Fruit fly (Drosophila melanogaster) whole organism, prepupa: ENCODE results near the gene nanos.

ENCODE experiments used
- CG11762 ChIP-seq: fragments of 200-800 bp; sonication (Bioruptor generic); optimal IDR thresholded peaks from 3 replicates; lab custom pipeline; 2016; ENCODE audit warnings: missing biosample characterization, missing genetic modification characterization; ENCODE audit not compliant: insufficient read depth
- CG16779 ChIP-seq: fragments of 200-800 bp; sonication (Bioruptor generic); optimal IDR thresholded peaks from 3 replicates; lab custom pipeline; 2017; ENCODE audit warnings: missing biosample characterization, mild to moderate bottlenecking, missing genetic modification characterization
- CG32006 ChIP-seq: fragments of 200-800 bp; sonication (Bioruptor generic); optimal IDR thresholded peaks from 3 replicates; lab custom pipeline; 2017; ENCODE audit warnings: missing biosample characterization, mild to moderate bottlenecking, missing genetic modification characterization
- Eip93F ChIP-seq: fragments of 200-800 bp; sonication (Bioruptor generic); optimal IDR thresholded peaks from 2 replicates; lab custom pipeline; 2016; ENCODE audit warnings: missing biosample characterization, mild to moderate bottlenecking, missing genetic modification characterization
- Ets21C ChIP-seq: fragments of 200-800 bp; sonication (Bioruptor generic); optimal IDR thresholded peaks from 3 replicates; lab custom pipeline; 2016; ENCODE audit warnings: missing biosample characterization, missing genetic modification characterization
- eg ChIP-seq: fragments of 200-800 bp; sonication (Bioruptor generic); IDR thresholded peaks from 3 replicates; pipeline ENCODE4 v1.3.6; 2022; ENCODE audit warnings: missing biosample characterization, missing genetic modification characterization
- net ChIP-seq: fragments of 200-800 bp; sonication (Bioruptor generic); optimal IDR thresholded peaks from 3 replicates; lab custom pipeline; 2016; ENCODE audit warnings: missing biosample characterization, missing genetic modification characterization
- salr ChIP-seq, 2 experiments: fragments of 200-800 bp; sonication (Bioruptor generic); optimal IDR thresholded peaks; 3 replicates each; lab custom pipeline; 2016 to 2018; ENCODE audit warnings: missing biosample characterization in 2 of 2, missing genetic modification characterization in 2 of 2, mild to moderate bottlenecking in 1 of 2

DNA sequence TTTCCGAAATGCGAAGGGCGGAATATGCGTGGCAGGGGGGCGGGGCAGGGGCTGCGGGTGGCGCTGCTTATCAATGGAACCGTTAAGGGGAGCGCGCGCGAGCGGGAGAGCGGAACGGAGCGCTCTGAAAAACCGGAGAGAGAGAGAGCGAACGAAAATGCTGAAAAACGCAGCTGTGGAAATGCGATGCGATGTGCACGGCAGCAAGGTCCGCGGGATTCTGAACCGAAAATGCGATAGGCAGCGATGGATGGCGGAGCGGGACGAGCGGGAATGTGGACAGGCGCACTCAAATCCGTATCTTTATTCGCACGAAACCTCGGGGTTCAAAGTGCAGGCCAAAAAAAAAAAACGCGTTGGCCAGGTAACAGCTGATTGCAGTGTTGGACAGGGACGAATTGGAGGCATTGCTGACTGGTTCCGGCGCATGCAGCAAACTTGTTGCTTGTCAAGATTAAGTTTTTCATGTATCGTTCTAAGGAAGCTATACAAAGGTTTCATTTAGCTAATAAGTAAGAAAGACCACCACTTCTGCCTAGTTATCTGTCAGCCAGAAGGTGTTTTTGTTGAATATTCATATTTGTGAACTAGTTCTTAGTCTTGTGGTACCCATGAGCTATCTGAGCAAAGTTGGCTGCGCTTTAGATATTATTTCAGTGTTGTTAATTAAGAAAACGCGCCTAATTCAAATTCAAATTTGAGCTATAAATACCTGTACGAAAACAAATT lies 9.4 kb upstream of the nanos start, which contains the start of gene Ppcs:
- peak; percentile 91 for TF ChIP-seq CG16779
- peak; percentile 41 for TF ChIP-seq Ets21C (GFP tag; lab: Kevin White, UChicago)
- TF ChIP-seq Eip93F, result peak; percentile 56
- peak in 1 of 2 experiments; percentile 74 for TF ChIP-seq salr (GFP tag; optimal IDR thresholded peaks at IDR 0.05; lab: Kevin White, UChicago)
- peak; percentile 90 for TF ChIP-seq net (GFP tag; lab: Kevin White, UChicago)
- TF ChIP-seq CG32006 (GFP tag; lab: Kevin White, UChicago), result peak; percentile 62
- TF ChIP-seq CG11762 (GFP tag; lab: Kevin White, UChicago), result peak; percentile 66
- peak; percentile 71 for TF ChIP-seq eg (GFP tag; lab: Robert Waterston, UW)
